Fruit fly (Drosophila melanogaster): ENCODE data around the gene CG33230.

DNA sequence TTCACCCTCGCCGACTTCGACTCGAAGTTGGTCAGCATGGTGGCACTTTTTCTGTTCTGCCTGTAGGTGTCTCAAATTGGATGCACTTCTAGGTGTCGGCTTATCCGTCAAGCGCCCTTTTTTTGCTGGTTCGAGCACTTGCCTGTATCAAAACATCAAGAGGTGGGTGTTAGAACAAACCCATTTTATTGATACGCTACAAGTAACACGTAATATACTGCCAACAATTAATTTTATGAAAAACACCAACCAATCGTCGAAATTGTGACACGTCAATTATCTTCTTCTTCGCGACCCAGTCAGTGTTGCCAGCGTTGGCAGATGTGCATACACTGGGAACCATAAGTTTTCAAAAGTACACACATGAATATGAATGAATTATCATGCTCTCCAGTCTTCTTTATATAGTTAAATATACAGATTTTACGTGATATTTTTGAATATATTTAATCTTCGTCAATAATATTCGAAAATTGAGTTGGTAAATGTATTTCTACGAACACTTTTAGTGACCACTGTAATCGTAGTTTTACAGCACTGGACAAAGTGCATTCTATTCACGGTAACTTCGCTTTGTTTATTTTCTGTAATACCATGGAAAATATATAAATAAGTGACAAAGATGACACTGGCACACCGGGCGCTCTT is 26.8 kb downstream of the CG33230 start, which contains the start of the genes alphaCOP and CG13919:
- TF ChIP-seq Myc (optimal IDR thresholded peaks at IDR 0.05) (peak; percentile 32), psq (GFP tag; optimal IDR thresholded peaks at IDR 0.05) (peak; percentile 95), CG9705 (GFP tag; optimal IDR thresholded peaks at IDR 0.05) (peak; percentile 86), Abd-B (GFP tag; optimal IDR thresholded peaks at IDR 0.05) (no peak), Hr78 (GFP tag; optimal IDR thresholded peaks at IDR 0.05) (no peak), rgr (GFP tag; optimal IDR thresholded peaks at IDR 0.05) (peak; percentile 98), br (GFP tag; optimal IDR thresholded peaks at IDR 0.05) (peak; percentile 96), Hr83 (GFP tag; optimal IDR thresholded peaks at IDR 0.05; ENCODE audit: poor library complexity, severe bottlenecking) (peak; percentile 83), fru (GFP tag; optimal IDR thresholded peaks at IDR 0.05) (peak; percentile 95)

Measured in whole organism, wandering third instar larva.